Worm (Caenorhabditis elegans) whole organism, young adult: ENCODE measurements around the gene K10F12.7.

Experiments used
- B0261.1 ChIP-seq: sonication (generic microtip); optimal IDR thresholded peaks from 2 replicates; lab custom pipeline; 2016; ENCODE audit warnings: mild to moderate bottlenecking, missing genetic modification characterization, moderate library complexity, missing compliant biosample characterization
- C06A6.2 ChIP-seq: fragments of 200-800 bp; sonication (Bioruptor generic); conservative IDR thresholded peaks from 2 replicates; pipeline ENCODE4 v1.3.6; 2022; ENCODE audit warnings: missing genetic modification characterization, missing compliant biosample characterization
- D2030.7 ChIP-seq: fragments of 200-800 bp; sonication (Bioruptor generic); IDR thresholded peaks from 2 replicates; pipeline ENCODE4 v1.3.6; 2022; ENCODE audit warnings: missing genetic modification reagents, missing genetic modification characterization, missing compliant biosample characterization
- F22D6.2 ChIP-seq: sonication (generic microtip); optimal IDR thresholded peaks from 2 replicates; lab custom pipeline; 2016; ENCODE audit warnings: mild to moderate bottlenecking, missing genetic modification characterization, missing compliant biosample characterization
- F23B12.7 ChIP-seq: sonication (generic microtip); optimal IDR thresholded peaks from 2 replicates; lab custom pipeline; 2017; ENCODE audit warnings: missing genetic modification characterization, mild to moderate bottlenecking, missing compliant biosample characterization, antibody characterized with exemption, moderate library complexity; ENCODE audit not compliant: insufficient read depth
- F37B4.10 ChIP-seq: fragments of 200-800 bp; sonication (Bioruptor generic); IDR thresholded peaks from 2 replicates; pipeline ENCODE4 v1.3.6; 2022; ENCODE audit warnings: missing genetic modification characterization, missing compliant biosample characterization
- F49E8.2 ChIP-seq: sonication (generic microtip); optimal IDR thresholded peaks from 3 replicates; lab custom pipeline; 2017; ENCODE audit warnings: missing genetic modification characterization, mild to moderate bottlenecking, missing compliant biosample characterization, antibody characterized with exemption, moderate library complexity; ENCODE audit not compliant: insufficient read depth
- F52B5.7 ChIP-seq: sonication (generic microtip); optimal IDR thresholded peaks from 2 replicates; lab custom pipeline; 2016; ENCODE audit warnings: mild to moderate bottlenecking, missing genetic modification characterization, missing compliant biosample characterization
- F55B11.4 ChIP-seq: sonication (generic microtip); optimal IDR thresholded peaks from 2 replicates; lab custom pipeline; 2016; ENCODE audit warnings: missing compliant biosample characterization, missing genetic modification characterization, borderline replicate concordance; ENCODE audit not compliant: insufficient read depth
- K11D2.4 ChIP-seq: fragments of 200-800 bp; sonication (Bioruptor generic); IDR thresholded peaks from 2 replicates; pipeline ENCODE4 v1.3.6; 2022; ENCODE audit warnings: missing genetic modification reagents, missing genetic modification characterization, missing compliant biosample characterization
- Y56A3A.18 ChIP-seq: fragments of 200-800 bp; sonication (Bioruptor generic); IDR thresholded peaks from 2 replicates; pipeline ENCODE4 v1.3.6; 2022; ENCODE audit warnings: missing genetic modification reagents, missing genetic modification characterization, missing compliant biosample characterization
- ama-1 ChIP-seq, 3 experiments: fragments of 150-350 bp in 1 of 3; sonication (generic microtip) in 2 of 3; optimal IDR thresholded peaks; 2 replicates each; lab custom pipeline; 2014 to 2018; ENCODE audit warnings: missing biosample characterization in 2 of 3, missing genetic modification characterization in 2 of 3, missing genetic modification reagents in 2 of 3
- attf-5 ChIP-seq: fragments of 200-800 bp; sonication (Bioruptor generic); optimal IDR thresholded peaks from 2 replicates; lab custom pipeline; 2018; ENCODE audit warnings: mild to moderate bottlenecking, missing genetic modification characterization, missing compliant biosample characterization
- bed-2 ChIP-seq: fragments of 200-800 bp; sonication (Bioruptor generic); IDR thresholded peaks from 2 replicates; pipeline ENCODE4 v1.3.6; 2022; ENCODE audit warnings: missing genetic modification reagents, missing genetic modification characterization, missing compliant biosample characterization
- ccch-3 ChIP-seq: fragments of 200-800 bp; sonication (Bioruptor generic); optimal IDR thresholded peaks from 2 replicates; lab custom pipeline; 2018; ENCODE audit warnings: mild to moderate bottlenecking, missing genetic modification characterization, missing compliant biosample characterization
- cebp-1 ChIP-seq, 2 experiments: fragments of 200-800 bp in 1 of 2; sonication (Bioruptor generic) in 1 of 2; sonication (generic microtip) in 1 of 2; IDR thresholded peaks in 1 of 2; optimal IDR thresholded peaks in 1 of 2; 2 replicates each; pipeline versions ENCODE4 v1.3.6 to Lab custom; 2017 to 2022; ENCODE audit warnings: missing compliant biosample characterization in 2 of 2, missing genetic modification characterization in 2 of 2, mild to moderate bottlenecking in 1 of 2, missing genetic modification reagents in 1 of 2, moderate library complexity in 1 of 2
- cebp-2 ChIP-seq: fragments of 200-800 bp; sonication (Bioruptor generic); IDR thresholded peaks from 2 replicates; pipeline ENCODE4 v1.3.6; 2022; ENCODE audit warnings: missing genetic modification characterization, missing compliant biosample characterization
- die-1 ChIP-seq: sonication (generic microtip); optimal IDR thresholded peaks from 2 replicates; lab custom pipeline; 2016; ENCODE audit warnings: missing genotype, mild to moderate bottlenecking, missing genetic modification characterization, missing compliant biosample characterization
- dpl-1 ChIP-seq: fragments of 150-350 bp; optimal IDR thresholded peaks from 2 replicates; lab custom pipeline; 2014; ENCODE audit warnings: missing biosample characterization, missing genetic modification reagents, missing genetic modification characterization
- efl-1 ChIP-seq: fragments of 150-350 bp; optimal IDR thresholded peaks from 2 replicates; lab custom pipeline; 2014; ENCODE audit warnings: missing biosample characterization, missing genetic modification reagents, missing genetic modification characterization
- ekl-4 ChIP-seq: fragments of 200-800 bp; sonication (Bioruptor generic); IDR thresholded peaks from 2 replicates; pipeline ENCODE4 v1.3.6; 2022; ENCODE audit warnings: missing genetic modification reagents, missing genetic modification characterization, missing compliant biosample characterization
- hlh-12 ChIP-seq: sonication (generic microtip); optimal IDR thresholded peaks from 2 replicates; lab custom pipeline; 2016; ENCODE audit warnings: missing genetic modification characterization, missing compliant biosample characterization
- hrde-1 ChIP-seq: sonication (generic microtip); optimal IDR thresholded peaks from 2 replicates; lab custom pipeline; 2016; ENCODE audit warnings: missing genetic modification characterization, mild to moderate bottlenecking, missing compliant biosample characterization, moderate library complexity, missing genotype, missing genetic modification reagents, borderline replicate concordance
- let-607 ChIP-seq, 2 experiments: fragments of 200-800 bp in 1 of 2; sonication (Bioruptor generic) in 1 of 2; sonication (generic microtip) in 1 of 2; optimal IDR thresholded peaks; 2 replicates each; lab custom pipeline; 2016 to 2018; ENCODE audit warnings: mild to moderate bottlenecking in 2 of 2, missing compliant biosample characterization in 2 of 2, missing genetic modification characterization in 2 of 2, moderate library complexity in 2 of 2, missing genotype in 1 of 2
- lin-35 ChIP-seq, 3 experiments: fragments of 150-350 bp in 2 of 3; sonication (generic microtip) in 1 of 3; optimal IDR thresholded peaks; 2 replicates each; lab custom pipeline; 2014 to 2018; ENCODE audit warnings: missing biosample characterization in 3 of 3, missing genetic modification characterization in 3 of 3, missing genetic modification reagents in 3 of 3
- lsl-1 ChIP-seq: fragments of 200-800 bp; sonication (Bioruptor generic); optimal IDR thresholded peaks from 2 replicates; lab custom pipeline; 2018; ENCODE audit warnings: mild to moderate bottlenecking, missing genetic modification characterization, moderate library complexity, missing compliant biosample characterization
- lsy-27 ChIP-seq: sonication (generic microtip); optimal IDR thresholded peaks from 2 replicates; lab custom pipeline; 2017; ENCODE audit warnings: missing genetic modification characterization, mild to moderate bottlenecking, missing compliant biosample characterization, antibody characterized with exemption, missing genotype, borderline replicate concordance; ENCODE audit not compliant: insufficient read depth
- mcd-1 ChIP-seq: fragments of 200-800 bp; sonication (Bioruptor generic); IDR thresholded peaks from 2 replicates; pipeline ENCODE4 v1.3.6; 2022; ENCODE audit warnings: missing genetic modification reagents, missing genetic modification characterization, missing compliant biosample characterization
- mes-4 ChIP-seq: sonication (generic microtip); optimal IDR thresholded peaks from 2 replicates; lab custom pipeline; 2016; ENCODE audit warnings: missing genotype, missing genetic modification characterization, missing compliant biosample characterization
- nfyb-1 ChIP-seq: fragments of 200-800 bp; sonication (Bioruptor generic); IDR thresholded peaks from 2 replicates; pipeline ENCODE4 v1.3.6; 2022; ENCODE audit warnings: missing genetic modification reagents, missing genetic modification characterization, missing compliant biosample characterization
- pbrm-1 ChIP-seq: fragments of 200-800 bp; sonication (Bioruptor generic); IDR thresholded peaks from 2 replicates; pipeline ENCODE4 v1.3.6; 2022; ENCODE audit warnings: missing genetic modification reagents, missing genetic modification characterization, missing compliant biosample characterization
- pha-4 ChIP-seq: fragments of 150-350 bp; sonication (generic microtip); optimal IDR thresholded peaks from 2 replicates; lab custom pipeline; 2014; ENCODE audit warnings: missing biosample characterization, missing genetic modification reagents, missing genetic modification characterization
- rpc-1 ChIP-seq, 2 experiments: fragments of 150-350 bp in 1 of 2; sonication (generic microtip) in 1 of 2; optimal IDR thresholded peaks; 2 replicates each; lab custom pipeline; 2014 to 2018; ENCODE audit warnings: missing biosample characterization in 1 of 2, missing genetic modification characterization in 1 of 2, missing genetic modification reagents in 1 of 2, missing genotype in 1 of 2
- sdz-38 ChIP-seq: sonication (generic microtip); optimal IDR thresholded peaks from 2 replicates; lab custom pipeline; 2016; ENCODE audit warnings: missing genotype, missing genetic modification characterization, missing compliant biosample characterization
- somi-1 ChIP-seq: fragments of 200-800 bp; sonication (Bioruptor generic); optimal IDR thresholded peaks from 2 replicates; lab custom pipeline; 2018; ENCODE audit warnings: mild to moderate bottlenecking, missing genetic modification characterization, missing compliant biosample characterization
- zfh-2 ChIP-seq: fragments of 200-800 bp; sonication (Bioruptor generic); conservative IDR thresholded peaks from 2 replicates; pipeline ENCODE4 v1.3.6; 2022; ENCODE audit warnings: missing genetic modification reagents, missing genetic modification characterization, missing compliant biosample characterization
- zim-3 ChIP-seq: sonication (generic microtip); optimal IDR thresholded peaks from 2 replicates; lab custom pipeline; 2017; ENCODE audit warnings: mild to moderate bottlenecking, missing genetic modification characterization, moderate library complexity, missing compliant biosample characterization
- ztf-18 ChIP-seq: sonication (generic microtip); optimal IDR thresholded peaks from 2 replicates; lab custom pipeline; 2016; ENCODE audit warnings: missing genotype, mild to moderate bottlenecking, missing genetic modification characterization, missing compliant biosample characterization
- ztf-22 ChIP-seq: fragments of 200-800 bp; sonication (Bioruptor generic); optimal IDR thresholded peaks from 2 replicates; lab custom pipeline; 2018; ENCODE audit warnings: mild to moderate bottlenecking, missing genetic modification characterization, moderate library complexity, missing compliant biosample characterization
- ztf-6 ChIP-seq: fragments of 200-800 bp; sonication (Bioruptor generic); IDR thresholded peaks from 2 replicates; pipeline ENCODE4 v1.3.6; 2022; ENCODE audit warnings: missing genetic modification reagents, missing genetic modification characterization, missing compliant biosample characterization

The K10F12.7 gene

ce11 chrIII:349511-350165 lies 32.7 kb downstream of the K10F12.7 start (continued):
- peak; percentile 100 for TF ChIP-seq zfh-2 (GFP tag; lab: Robert Waterston, UW)
- peak; percentile 84 for TF ChIP-seq pbrm-1 (GFP tag; lab: Robert Waterston, UW)
- TF ChIP-seq zim-3 (tag; lab: Kevin White, UChicago), result peak; percentile 9
- TF ChIP-seq F37B4.10 (GFP tag; lab: Robert Waterston, UW), result 0 out of 2 replicates have a peak, but pooled peaks have one; percentile 87
- TF ChIP-seq K11D2.4 (GFP tag; lab: Robert Waterston, UW), result peak; percentile 85
- peak; percentile 72 for TF ChIP-seq die-1 (tag; lab: Kevin White, UChicago)
- peak; percentile 95 for TF ChIP-seq nfyb-1 (GFP tag; lab: Robert Waterston, UW)
- peak; percentile 77 for TF ChIP-seq F22D6.2
- 0 out of 2 replicates have a peak, but pooled peaks have one; percentile 26 for TF ChIP-seq bed-2
- TF ChIP-seq dpl-1, result no peak
- 0 out of 2 replicates have a peak, but pooled peaks have one; percentile 53 for TF ChIP-seq cebp-2 (GFP tag; lab: Robert Waterston, UW)
- TF ChIP-seq pha-4 (tag; lab: Kevin White, UChicago), result no peak
- TF ChIP-seq C06A6.2 (GFP tag; lab: Robert Waterston, UW), result peak; percentile 88
- TF ChIP-seq ztf-6 (GFP tag; lab: Robert Waterston, UW), result peak; percentile 31; the same call in 1 of the 2 replicates
- no peak for TF ChIP-seq ccch-3 (GFP tag; lab: Kevin White, UChicago)
- TF ChIP-seq let-607 (tag; optimal IDR thresholded peaks at IDR 0.05; lab: Kevin White, UChicago), result peak; percentile 85 to 91
- peak; percentile 77 for TF ChIP-seq F52B5.7 (tag; lab: Kevin White, UChicago)
- TF ChIP-seq mcd-1 (GFP tag; lab: Robert Waterston, UW), result peak; percentile 88
- peak; percentile 97 for TF ChIP-seq attf-5 (GFP tag; lab: Kevin White, UChicago)
- peak; percentile 75 for TF ChIP-seq ztf-18 (tag; lab: Kevin White, UChicago)
- TF ChIP-seq somi-1 (GFP tag; lab: Kevin White, UChicago), result peak; percentile 84
- TF ChIP-seq lsl-1 (GFP tag; lab: Kevin White, UChicago), result peak; percentile 35
- TF ChIP-seq lin-35 (GFP tag; optimal IDR thresholded peaks at IDR 0.05; lab: Kevin White, UChicago), result peak in 1 of 3 experiments; percentile 72
- TF ChIP-seq B0261.1 (tag; lab: Kevin White, UChicago), result peak; percentile 7
- TF ChIP-seq mes-4, result no peak

DNA sequence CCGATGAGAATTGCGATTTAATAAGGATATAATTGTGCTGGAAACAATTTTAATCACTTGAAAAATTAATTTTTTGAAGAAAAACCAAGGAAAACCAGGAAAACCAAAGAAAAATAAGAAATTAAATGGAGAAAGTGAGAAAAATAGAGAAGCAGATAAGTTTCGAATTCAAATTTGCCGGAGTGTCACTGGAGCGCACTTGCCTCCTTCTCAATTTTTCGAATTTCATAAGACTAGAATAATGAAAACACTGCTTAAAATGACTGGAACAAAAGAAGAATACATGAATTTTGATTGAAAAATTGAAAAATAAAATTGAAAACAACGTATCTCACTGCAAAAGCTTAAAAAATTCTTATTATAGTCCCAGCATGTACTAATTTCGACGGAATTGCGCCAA lies 33.9 kb downstream of the K10F12.7 start:
- TF ChIP-seq F23B12.7 (tag; lab: Kevin White, UChicago) (peak; percentile 26), cebp-1 (GFP tag; IDR thresholded peaks at IDR 0.05; lab: Robert Waterston, UW) (no peak), cebp-1 (tag; optimal IDR thresholded peaks at IDR 0.05; lab: Kevin White, UChicago) (peak; percentile 27), F55B11.4 (tag; lab: Kevin White, UChicago) (no peak), sdz-38 (tag; lab: Kevin White, UChicago) (no peak), ama-1 (optimal IDR thresholded peaks at IDR 0.05; lab: Kevin White, UChicago) (no peak), ama-1 (GFP tag; optimal IDR thresholded peaks at IDR 0.05; lab: Kevin White, UChicago) (peak in 1 of 2 experiments; percentile 44)

ce11 chrIII:347351-347750 lies 35.0 kb downstream of the K10F12.7 start:
- TF ChIP-seq rpc-1 (optimal IDR thresholded peaks at IDR 0.05; lab: Kevin White, UChicago) (no peak), rpc-1 (tag; optimal IDR thresholded peaks at IDR 0.05; lab: Kevin White, UChicago) (no peak), hlh-12 (tag; lab: Kevin White, UChicago) (no peak), hrde-1 (tag; lab: Kevin White, UChicago) (no peak), pha-4 (tag; lab: Kevin White, UChicago) (no peak), ekl-4 (GFP tag; lab: Robert Waterston, UW) (no peak), Y56A3A.18 (GFP tag; lab: Robert Waterston, UW) (no peak), D2030.7 (GFP tag; lab: Robert Waterston, UW) (no peak), ztf-22 (no peak), lsy-27 (tag; lab: Kevin White, UChicago) (no peak), F49E8.2 (tag; lab: Kevin White, UChicago) (no peak), ccch-3 (GFP tag; lab: Kevin White, UChicago) (no peak), efl-1 (no peak), dpl-1 (no peak)
